Worm (Caenorhabditis elegans): ENCODE results near the gene W02B12.1.
A peak's percentile ranks its signal among the peaks of the same experiment; 100 is the strongest.

W02B12.1 gene

DNA sequence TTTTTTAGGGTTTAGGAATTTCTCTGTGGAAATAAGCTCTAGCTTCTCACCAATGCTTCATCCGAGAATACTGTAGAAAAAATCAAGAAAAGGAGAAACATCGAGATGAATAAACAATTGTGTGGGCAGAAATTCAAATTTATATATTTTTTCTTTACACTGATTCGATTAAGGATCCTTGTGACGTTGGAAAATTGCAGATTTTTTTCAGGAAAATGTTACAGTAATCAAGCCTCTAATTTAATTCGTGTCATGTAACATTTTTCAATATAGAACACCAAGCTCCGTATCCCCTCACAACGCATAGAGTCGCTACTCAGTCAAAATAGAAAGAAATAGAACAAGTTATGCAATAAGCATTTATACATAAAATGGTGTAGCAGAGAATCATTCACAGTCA lies 27.6 kb downstream of the W02B12.1 start, which contains the start of gene W02B12.16:
W02B12.16 (minus strand) TSS at position 101 of the 400 bp plus-strand sequence.
- TF ChIP-seq mab-5 (tag; optimal IDR thresholded peaks at IDR 0.05) (no peak), ceh-39 (tag; optimal IDR thresholded peaks at IDR 0.05) (no peak), ceh-43 (GFP tag; optimal IDR thresholded peaks at IDR 0.05) (no peak), nhr-2 (tag; optimal IDR thresholded peaks at IDR 0.05) (no peak), snpc-4 (tag; optimal IDR thresholded peaks at IDR 0.05) (no peak), ztf-11 (tag; optimal IDR thresholded peaks at IDR 0.05) (no peak), tbx-8 (GFP tag; optimal IDR thresholded peaks at IDR 0.05) (no peak)

DNA sequence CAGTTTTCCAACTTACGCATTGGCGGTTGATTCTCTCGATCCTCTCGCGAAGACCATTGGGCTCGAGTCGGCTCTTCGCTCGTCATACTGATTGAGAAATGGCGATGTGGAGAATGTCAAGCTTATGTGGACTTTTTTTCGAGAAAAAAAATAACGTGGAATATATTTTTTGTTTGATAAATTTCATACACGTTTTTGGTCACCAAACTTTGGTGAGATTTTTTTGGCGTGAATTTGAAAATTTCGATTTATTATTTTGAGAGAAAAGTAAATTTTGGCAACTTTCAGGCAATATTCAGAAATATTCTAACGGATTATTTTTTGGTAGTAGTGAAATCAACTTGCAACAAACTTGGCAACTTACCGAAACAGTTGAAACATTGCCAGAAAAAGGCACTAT lies 30.3 kb downstream of the W02B12.1 start, which contains the start of gene W02B12.12:
W02B12.12 (minus strand) TSS at position 101 of the 400 bp plus-strand sequence.
- no peak for TF ChIP-seq unc-62 (GFP tag; optimal IDR thresholded peaks at IDR 0.05)
- TF ChIP-seq lin-13 (tag; optimal IDR thresholded peaks at IDR 0.05): no peak
- TF ChIP-seq nhr-237 (tag; optimal IDR thresholded peaks at IDR 0.05): no peak
- TF ChIP-seq ceh-83 (GFP tag; optimal IDR thresholded peaks at IDR 0.05): no peak
- no peak for TF ChIP-seq drap-1 (GFP tag; optimal IDR thresholded peaks at IDR 0.05)
- no peak for TF ChIP-seq ham-2 (GFP tag; optimal IDR thresholded peaks at IDR 0.05)
- TF ChIP-seq ceh-43 (GFP tag; optimal IDR thresholded peaks at IDR 0.05): no peak
- no peak for TF ChIP-seq blmp-1 (tag; optimal IDR thresholded peaks at IDR 0.05)
- TF ChIP-seq M03D4.4 (tag; optimal IDR thresholded peaks at IDR 0.05): no peak
- no peak for TF ChIP-seq zip-8 (tag; optimal IDR thresholded peaks at IDR 0.05)
- TF ChIP-seq unc-120 (tag; optimal IDR thresholded peaks at IDR 0.05; ENCODE audit: poor library complexity, severe bottlenecking): no peak
- no peak for TF ChIP-seq mep-1 (tag; optimal IDR thresholded peaks at IDR 0.05)
- no peak for TF ChIP-seq mls-2 (tag; optimal IDR thresholded peaks at IDR 0.05)
- TF ChIP-seq unc-39 (tag; optimal IDR thresholded peaks at IDR 0.05): no peak
- TF ChIP-seq pha-4 (tag; optimal IDR thresholded peaks at IDR 0.05): no peak
- TF ChIP-seq sptf-1 (tag; optimal IDR thresholded peaks at IDR 0.05): no peak

DNA sequence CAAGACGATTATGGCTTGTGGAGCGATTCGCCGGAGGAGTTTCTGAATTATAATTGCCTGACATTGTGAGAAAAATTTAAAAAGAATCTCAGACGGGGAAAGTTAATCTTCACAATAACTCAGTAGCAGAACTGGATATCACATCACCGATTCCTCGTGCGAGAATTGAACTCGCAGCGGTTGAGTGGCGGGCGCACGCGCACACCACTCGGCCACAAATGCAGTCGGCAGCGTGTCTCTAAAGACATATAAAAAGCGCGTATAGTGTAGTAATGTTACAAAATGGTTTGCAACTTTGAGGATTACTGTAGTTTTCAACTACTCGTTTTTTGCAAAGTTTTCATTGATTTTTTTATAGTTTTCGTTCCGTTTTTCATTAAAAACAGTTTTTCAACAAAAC lies 35.8 kb downstream of the W02B12.1 start:
- TF ChIP-seq nhr-12 (tag; optimal IDR thresholded peaks at IDR 0.05) (no peak), sem-2 (GFP tag; optimal IDR thresholded peaks at IDR 0.05) (peak; percentile 94), ceh-39 (tag; optimal IDR thresholded peaks at IDR 0.05) (no peak), ztf-11 (tag; optimal IDR thresholded peaks at IDR 0.05) (peak; percentile 58), nhr-28 (tag; optimal IDR thresholded peaks at IDR 0.05) (peak; percentile 48), unc-120 (tag; optimal IDR thresholded peaks at IDR 0.05; ENCODE audit: poor library complexity, severe bottlenecking) (peak; percentile 94), ceh-83 (GFP tag; optimal IDR thresholded peaks at IDR 0.05) (peak; percentile 99), unc-62 (GFP tag; optimal IDR thresholded peaks at IDR 0.05) (peak; percentile 74), flh-1 (GFP tag; optimal IDR thresholded peaks at IDR 0.05) (peak; percentile 96), pha-4 (tag; optimal IDR thresholded peaks at IDR 0.05) (peak; percentile 66), nhr-2 (tag; optimal IDR thresholded peaks at IDR 0.05) (no peak), mab-5 (tag; optimal IDR thresholded peaks at IDR 0.05) (no peak), nhr-76 (tag; optimal IDR thresholded peaks at IDR 0.05) (no peak), unc-39 (tag; optimal IDR thresholded peaks at IDR 0.05) (no peak), elt-1 (tag; optimal IDR thresholded peaks at IDR 0.05; ENCODE audit: borderline replicate concordance, insufficient read depth) (no peak), elt-3 (tag; optimal IDR thresholded peaks at IDR 0.05) (no peak), mls-2 (tag; optimal IDR thresholded peaks at IDR 0.05) (peak; percentile 99), ceh-43 (GFP tag; optimal IDR thresholded peaks at IDR 0.05) (peak; percentile 93), blmp-1 (tag; optimal IDR thresholded peaks at IDR 0.05) (no peak), lsy-2 (tag; optimal IDR thresholded peaks at IDR 0.05) (peak; percentile 84), hlh-1 (tag; optimal IDR thresholded peaks at IDR 0.05) (no peak), drap-1 (GFP tag; optimal IDR thresholded peaks at IDR 0.05) (peak; percentile 98), snpc-4 (tag; optimal IDR thresholded peaks at IDR 0.05) (no peak), lin-13 (tag; optimal IDR thresholded peaks at IDR 0.05) (peak; percentile 81), mep-1 (tag; optimal IDR thresholded peaks at IDR 0.05) (peak; percentile 80), nhr-237 (tag; optimal IDR thresholded peaks at IDR 0.05) (no peak), bed-3 (GFP tag; optimal IDR thresholded peaks at IDR 0.05) (peak; percentile 92), ces-1 (GFP tag; optimal IDR thresholded peaks at IDR 0.05) (no peak), zip-8 (tag; optimal IDR thresholded peaks at IDR 0.05) (no peak), lin-32 (GFP tag; optimal IDR thresholded peaks at IDR 0.05) (peak; percentile 96), ham-2 (GFP tag; optimal IDR thresholded peaks at IDR 0.05) (peak; percentile 95), M03D4.4 (tag; optimal IDR thresholded peaks at IDR 0.05) (peak; percentile 97), sptf-1 (tag; optimal IDR thresholded peaks at IDR 0.05) (peak; percentile 100), cnd-1 (tag; optimal IDR thresholded peaks at IDR 0.05) (peak; percentile 98), tbx-8 (GFP tag; optimal IDR thresholded peaks at IDR 0.05) (peak; percentile 93)
